Worm (Caenorhabditis elegans): ENCODE results near the gene K03H1.9.

DNA sequence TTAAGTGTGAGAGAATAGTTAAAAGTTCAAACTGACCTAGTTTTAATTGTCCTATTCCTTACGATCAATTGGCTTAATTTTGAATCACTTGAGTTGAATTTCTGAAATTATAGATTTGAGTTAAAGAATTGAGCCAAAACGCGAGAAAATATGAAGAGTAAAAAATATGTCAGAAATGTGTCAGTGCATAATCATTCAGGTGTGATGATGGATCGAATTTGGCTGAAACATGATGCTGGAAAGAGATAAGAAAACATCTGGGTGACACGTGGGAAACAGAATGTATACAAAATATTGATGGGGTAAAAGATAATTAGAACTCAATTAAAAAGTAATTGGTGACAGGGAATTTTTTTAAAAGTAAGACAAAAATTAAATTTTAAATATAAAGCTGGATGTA lies 32.5 kb upstream of the K03H1.9 start, which contains the start of gene R10E12.2:
- TF ChIP-seq F10E7.11 (tag; optimal IDR thresholded peaks at IDR 0.05) = no peak
- TF ChIP-seq mcd-1 (GFP tag; IDR thresholded peaks at IDR 0.05) = no peak
- no peak for TF ChIP-seq akir-1 (GFP tag; optimal IDR thresholded peaks at IDR 0.05)
- no peak for TF ChIP-seq madf-10 (tag; optimal IDR thresholded peaks at IDR 0.05)
- no peak for TF ChIP-seq ztf-18 (tag; optimal IDR thresholded peaks at IDR 0.05)

All from whole organism, young adult.